Fruit fly (Drosophila melanogaster): ENCODE results near the gene Stip1.

Stip1 gene

DNA sequence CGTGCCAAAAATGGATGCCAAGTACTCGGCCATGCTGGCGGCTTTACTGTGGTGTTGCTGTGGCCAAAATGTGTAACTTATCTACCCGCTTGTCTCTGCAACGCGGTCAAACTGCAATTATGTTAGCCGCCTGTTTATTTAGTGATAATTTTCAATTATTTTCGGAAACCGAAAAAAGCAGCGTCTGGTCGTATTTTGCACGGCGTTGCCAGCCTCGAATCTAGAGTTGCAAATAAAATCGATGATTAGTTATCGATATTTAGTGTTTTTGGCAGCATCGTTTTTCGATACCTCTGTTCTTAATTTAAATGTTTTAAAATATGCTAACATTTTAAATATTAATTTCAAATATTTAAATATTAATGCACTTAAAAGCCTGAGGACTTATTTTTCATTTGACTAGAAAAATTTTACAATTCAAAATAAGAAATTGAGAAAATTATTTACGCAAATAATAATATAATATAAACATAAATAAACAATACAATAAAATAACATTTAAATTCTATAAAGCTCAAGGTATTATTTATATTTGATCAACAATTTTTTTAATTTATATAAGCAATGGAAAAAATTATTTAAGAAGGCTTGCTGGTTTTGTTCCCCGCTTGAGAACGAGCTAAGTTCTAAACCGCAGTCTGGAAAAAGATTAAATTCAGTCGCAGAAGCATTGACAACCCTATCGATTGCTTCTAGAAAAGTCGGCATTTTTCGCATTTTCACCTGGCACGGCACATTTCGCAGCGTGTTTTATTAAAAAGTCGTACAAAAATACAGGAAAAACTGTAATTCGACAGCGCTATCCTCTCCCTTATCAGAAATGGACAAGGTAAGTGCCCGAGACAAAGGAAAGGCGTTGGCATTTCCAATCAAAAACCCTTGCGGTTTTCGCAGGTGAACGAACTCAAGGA lies at the start of gene Stip1, which contains the start of gene U2af38 (continued):
- TF ChIP-seq Nf-YB (GFP tag; optimal IDR thresholded peaks at IDR 0.05), result no peak
- TF ChIP-seq Sin3A (optimal IDR thresholded peaks at IDR 0.05), result peak; percentile 38
- TF ChIP-seq run (tag; optimal IDR thresholded peaks at IDR 0.05), result no peak
- TF ChIP-seq CG34376 (GFP tag; optimal IDR thresholded peaks at IDR 0.05), result peak; percentile 34
- TF ChIP-seq cg (GFP tag; optimal IDR thresholded peaks at IDR 0.05), result no peak
- TF ChIP-seq HmgD (GFP tag; optimal IDR thresholded peaks at IDR 0.05), result no peak
- TF ChIP-seq CG18764 (GFP tag; optimal IDR thresholded peaks at IDR 0.05), result no peak
- TF ChIP-seq cas (GFP tag; IDR thresholded peaks at IDR 0.05), result no peak
- TF ChIP-seq CG4730 (GFP tag; IDR thresholded peaks at IDR 0.05), result no peak
- TF ChIP-seq CG7786 (GFP tag; optimal IDR thresholded peaks at IDR 0.05), result no peak
- peak; percentile 62 for TF ChIP-seq NFAT (GFP tag; IDR thresholded peaks at IDR 0.05)
- TF ChIP-seq CG32532 (GFP tag; IDR thresholded peaks at IDR 0.05), result no peak
- TF ChIP-seq Bteb2 (GFP tag; optimal IDR thresholded peaks at IDR 0.05), result no peak
- no peak for TF ChIP-seq ftz-f1 (GFP tag; optimal IDR thresholded peaks at IDR 0.05)
- TF ChIP-seq ci (GFP tag; IDR thresholded peaks at IDR 0.05), result no peak; the same call in 2 of the 3 replicates
- no peak for TF ChIP-seq ranshi (GFP tag; IDR thresholded peaks at IDR 0.05)
- no peak for TF ChIP-seq CG13123 (GFP tag; optimal IDR thresholded peaks at IDR 0.05)
- no peak for TF ChIP-seq CG1233 (GFP tag; optimal IDR thresholded peaks at IDR 0.05)
- no peak for TF ChIP-seq lbe (GFP tag; optimal IDR thresholded peaks at IDR 0.05)
- no peak for TF ChIP-seq H15 (GFP tag; IDR thresholded peaks at IDR 0.05)
- TF ChIP-seq rib (GFP tag; IDR thresholded peaks at IDR 0.05), result peak; percentile 63
- peak; percentile 24 for TF ChIP-seq Sox100B (GFP tag; optimal IDR thresholded peaks at IDR 0.05)
- TF ChIP-seq Antp (GFP tag; optimal IDR thresholded peaks at IDR 0.05), result peak; percentile 26
- TF ChIP-seq CG2116 (GFP tag; optimal IDR thresholded peaks at IDR 0.05), result peak; percentile 95
- TF ChIP-seq Kr (GFP tag; optimal IDR thresholded peaks at IDR 0.05), result no peak
- TF ChIP-seq nau (GFP tag; optimal IDR thresholded peaks at IDR 0.05), result no peak
- no peak for TF ChIP-seq peb (GFP tag; IDR thresholded peaks at IDR 0.05)
- peak; percentile 85 for TF ChIP-seq CG10267 (tag; optimal IDR thresholded peaks at IDR 0.05)
- TF ChIP-seq CG7839 (tag; optimal IDR thresholded peaks at IDR 0.05), result peak; percentile 20
- TF ChIP-seq odd (GFP tag; optimal IDR thresholded peaks at IDR 0.05), result no peak
- no peak for TF ChIP-seq CG4360 (GFP tag; IDR thresholded peaks at IDR 0.05)
- TF ChIP-seq kah (GFP tag; optimal IDR thresholded peaks at IDR 0.05), result no peak
- TF ChIP-seq CG6272 (GFP tag; IDR thresholded peaks at IDR 0.05), result 0 out of 2 replicates have a peak, but pooled peaks have one; percentile 4
- no peak for TF ChIP-seq CG14965 (GFP tag; optimal IDR thresholded peaks at IDR 0.05; ENCODE audit: borderline replicate concordance)
- TF ChIP-seq CG9876 (GFP tag; optimal IDR thresholded peaks at IDR 0.05), result no peak
- peak; percentile 76 for TF ChIP-seq trem (tag; optimal IDR thresholded peaks at IDR 0.05)
- no peak for TF ChIP-seq H2.0 (GFP tag; IDR thresholded peaks at IDR 0.05)
- peak; percentile 76 for TF ChIP-seq unc-4 (GFP tag; IDR thresholded peaks at IDR 0.05; ENCODE audit: partially characterized antibody)
- TF ChIP-seq fd102C (GFP tag; optimal IDR thresholded peaks at IDR 0.05), result no peak
- no peak for TF ChIP-seq CkIIα-i1 (GFP tag; IDR thresholded peaks at IDR 0.05)
- peak; percentile 17 for TF ChIP-seq twi (tag; optimal IDR thresholded peaks at IDR 0.05)
- TF ChIP-seq Ravus (GFP tag; IDR thresholded peaks at IDR 0.05), result no peak
- TF ChIP-seq dm (GFP tag; optimal IDR thresholded peaks at IDR 0.05), result peak; percentile 8
- no peak for TF ChIP-seq CG17385 (GFP tag; optimal IDR thresholded peaks at IDR 0.05)
- TF ChIP-seq E2f2 (GFP tag; IDR thresholded peaks at IDR 0.05), result peak; percentile 40
- peak; percentile 24 for TF ChIP-seq sens (GFP tag)
- no peak for TF ChIP-seq wek (GFP tag; optimal IDR thresholded peaks at IDR 0.05)
- TF ChIP-seq Hr39 (optimal IDR thresholded peaks at IDR 0.05), result no peak
- no peak for TF ChIP-seq CG4820 (GFP tag; optimal IDR thresholded peaks at IDR 0.05)
- TF ChIP-seq Nf-YA (GFP tag; IDR thresholded peaks at IDR 0.05), result no peak
- no peak for TF ChIP-seq usp (GFP tag; optimal IDR thresholded peaks at IDR 0.05)
